Worm (Caenorhabditis elegans): Measurements from ENCODE around the gene F47B10.3.

The F47B10.3 gene

DNA sequence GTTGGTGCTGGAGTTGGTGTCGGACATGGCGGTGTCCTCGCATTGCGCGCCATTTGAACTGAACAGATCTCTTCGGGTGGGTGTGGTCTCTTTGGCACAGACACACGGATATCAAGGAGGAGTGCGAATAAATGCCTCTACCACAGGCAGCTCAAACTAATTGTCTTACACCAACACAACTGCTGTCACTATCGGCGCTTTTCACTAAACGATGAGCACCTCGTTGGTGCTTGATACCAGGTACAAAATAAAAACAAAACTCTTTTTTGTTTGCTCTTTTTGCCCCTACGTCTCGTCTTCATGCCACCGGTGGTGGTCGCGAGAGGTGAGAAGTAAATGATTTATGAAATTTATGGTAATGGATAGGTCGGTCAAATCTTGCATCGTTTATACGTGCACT, 18.7 kb downstream of the F47B10.3 start, which contains the start of gene F47B10.8:
F47B10.8 (minus strand) TSS at position 101 of the 400 bp plus-strand sequence.
- TF ChIP-seq lsy-12 (tag; optimal IDR thresholded peaks at IDR 0.05) (no peak), ceh-28 (tag; optimal IDR thresholded peaks at IDR 0.05) (no peak), ama-1 (optimal IDR thresholded peaks at IDR 0.05) (no peak), tbx-2 (tag; optimal IDR thresholded peaks at IDR 0.05) (no peak), nhr-28 (tag; optimal IDR thresholded peaks at IDR 0.05) (no peak), ztf-4 (tag; optimal IDR thresholded peaks at IDR 0.05) (no peak), aly-2 (tag; optimal IDR thresholded peaks at IDR 0.05) (no peak), elt-1 (tag; optimal IDR thresholded peaks at IDR 0.05) (no peak), pha-4 (tag; optimal IDR thresholded peaks at IDR 0.05) (no peak), nhr-23 (tag; optimal IDR thresholded peaks at IDR 0.05) (no peak), pqm-1 (tag; optimal IDR thresholded peaks at IDR 0.05) (no peak), fos-1 (tag; optimal IDR thresholded peaks at IDR 0.05) (no peak), R02D3.7 (tag; optimal IDR thresholded peaks at IDR 0.05) (no peak)

DNA sequence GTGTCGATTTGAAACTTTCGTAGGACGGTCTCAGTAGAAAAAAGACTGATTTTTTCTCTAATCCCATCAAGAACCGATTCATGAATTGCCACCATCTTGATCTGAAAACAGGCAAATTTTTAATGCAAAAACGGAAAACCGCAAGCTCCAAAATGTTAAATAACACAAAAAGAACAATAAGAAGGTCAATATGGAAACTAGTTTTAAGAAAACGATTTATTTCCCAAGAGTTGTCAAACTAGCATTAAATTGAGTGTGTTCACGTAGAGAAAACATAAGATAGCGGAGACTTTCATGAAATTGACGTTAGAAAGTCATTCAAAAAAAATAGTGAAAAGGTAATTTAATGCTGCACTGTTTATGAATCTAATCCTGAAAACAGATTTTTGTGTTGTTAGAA, 22.0 kb downstream of the F47B10.3 start, which contains the start of gene F47B10.9:
F47B10.9 (minus strand) TSS at position 101 of the 400 bp plus-strand sequence.
- no peak for TF ChIP-seq unc-39 (tag; optimal IDR thresholded peaks at IDR 0.05)
- no peak for TF ChIP-seq lsy-12 (tag; optimal IDR thresholded peaks at IDR 0.05)
- TF ChIP-seq elt-1 (tag; optimal IDR thresholded peaks at IDR 0.05): no peak
- no peak for TF ChIP-seq nhr-237 (tag; optimal IDR thresholded peaks at IDR 0.05)
- TF ChIP-seq ceh-28 (tag; optimal IDR thresholded peaks at IDR 0.05): no peak
- TF ChIP-seq nhr-76 (tag; optimal IDR thresholded peaks at IDR 0.05): no peak
- TF ChIP-seq daf-12 (tag; optimal IDR thresholded peaks at IDR 0.05): no peak
- no peak for TF ChIP-seq egl-27 (tag; optimal IDR thresholded peaks at IDR 0.05)
- TF ChIP-seq aly-2 (tag; optimal IDR thresholded peaks at IDR 0.05): no peak
- TF ChIP-seq fkh-2 (tag; optimal IDR thresholded peaks at IDR 0.05): no peak
- TF ChIP-seq R02D3.7 (tag; optimal IDR thresholded peaks at IDR 0.05): no peak
- TF ChIP-seq ceh-9 (tag; optimal IDR thresholded peaks at IDR 0.05): no peak
- no peak for TF ChIP-seq ceh-82 (tag; optimal IDR thresholded peaks at IDR 0.05)
- no peak for TF ChIP-seq sea-2 (GFP tag; optimal IDR thresholded peaks at IDR 0.05)
- no peak for TF ChIP-seq skn-1 (tag; optimal IDR thresholded peaks at IDR 0.05)
- no peak for TF ChIP-seq egl-5 (tag; optimal IDR thresholded peaks at IDR 0.05)
- TF ChIP-seq hmg-11 (tag; optimal IDR thresholded peaks at IDR 0.05): no peak
- no peak for TF ChIP-seq ceh-16 (tag; optimal IDR thresholded peaks at IDR 0.05)
- TF ChIP-seq snpc-4 (tag; optimal IDR thresholded peaks at IDR 0.05): no peak

DNA sequence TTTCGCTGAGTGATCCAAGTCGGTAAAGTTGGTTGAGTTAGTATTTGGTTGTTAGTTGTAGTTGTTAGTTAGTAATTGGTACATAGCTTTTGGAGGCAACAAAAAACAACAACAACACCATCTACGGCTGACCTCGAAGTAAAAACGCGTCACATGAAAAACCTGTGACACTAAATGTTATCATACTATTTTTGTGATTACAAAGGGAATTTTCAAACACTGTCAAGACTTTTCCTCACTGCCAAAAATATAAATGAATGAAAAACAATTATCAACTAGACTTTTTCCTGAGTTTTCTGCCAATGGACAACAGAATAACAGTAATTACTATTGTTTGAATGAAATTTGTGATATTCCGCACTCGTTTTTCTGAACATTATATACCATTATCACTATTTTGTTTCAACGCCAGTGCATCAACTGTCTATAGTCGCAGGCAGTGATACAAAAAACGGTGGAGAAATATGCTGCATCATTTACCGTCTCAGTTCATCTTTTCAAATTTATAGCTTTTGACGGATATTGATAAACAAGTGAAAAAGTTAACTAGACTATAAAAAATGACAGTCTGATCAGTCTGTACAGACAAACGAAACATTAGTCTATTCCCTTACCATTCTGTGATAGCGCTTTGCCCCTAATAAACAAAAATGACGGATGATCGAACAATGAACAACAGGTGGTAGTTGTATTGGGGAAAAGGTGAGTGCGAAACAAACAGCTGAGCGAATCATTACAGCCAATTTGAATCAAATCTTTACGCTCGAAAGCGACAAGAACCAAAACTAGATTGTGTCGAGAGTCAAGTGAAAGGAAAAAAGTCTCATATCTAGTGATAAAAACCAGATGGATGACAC, 22.7 kb downstream of the F47B10.3 start:
- TF ChIP-seq egl-27 (tag; optimal IDR thresholded peaks at IDR 0.05) (no peak), daf-12 (tag; optimal IDR thresholded peaks at IDR 0.05) (no peak), ztf-11 (tag; optimal IDR thresholded peaks at IDR 0.05) (no peak), ztf-4 (tag; optimal IDR thresholded peaks at IDR 0.05) (no peak), elt-2 (tag; optimal IDR thresholded peaks at IDR 0.05) (peak; percentile 61)

DNA sequence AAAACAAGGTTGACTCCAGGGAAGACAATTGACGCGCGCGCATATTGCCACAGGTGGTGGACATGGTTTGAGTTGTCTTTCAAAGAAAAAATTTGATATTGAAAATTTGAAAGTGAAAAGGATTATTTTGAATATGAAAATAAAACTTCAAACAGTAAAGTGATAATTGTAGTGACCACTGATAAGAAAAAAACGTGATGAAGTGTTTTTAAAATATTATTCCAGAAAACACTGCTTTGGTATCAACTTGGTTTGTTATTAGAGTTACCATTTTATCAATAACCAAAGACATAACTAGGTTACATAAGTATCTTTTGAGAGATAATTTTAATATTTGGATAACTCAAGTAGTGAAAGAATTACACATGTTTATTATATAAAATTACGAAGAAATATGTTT, 24.2 kb downstream of the F47B10.3 start:
- TF ChIP-seq pha-4 (tag; optimal IDR thresholded peaks at IDR 0.05) (peak; percentile 55), elt-2 (tag; optimal IDR thresholded peaks at IDR 0.05) (peak; percentile 44), nhr-23 (tag; optimal IDR thresholded peaks at IDR 0.05) (no peak)

DNA sequence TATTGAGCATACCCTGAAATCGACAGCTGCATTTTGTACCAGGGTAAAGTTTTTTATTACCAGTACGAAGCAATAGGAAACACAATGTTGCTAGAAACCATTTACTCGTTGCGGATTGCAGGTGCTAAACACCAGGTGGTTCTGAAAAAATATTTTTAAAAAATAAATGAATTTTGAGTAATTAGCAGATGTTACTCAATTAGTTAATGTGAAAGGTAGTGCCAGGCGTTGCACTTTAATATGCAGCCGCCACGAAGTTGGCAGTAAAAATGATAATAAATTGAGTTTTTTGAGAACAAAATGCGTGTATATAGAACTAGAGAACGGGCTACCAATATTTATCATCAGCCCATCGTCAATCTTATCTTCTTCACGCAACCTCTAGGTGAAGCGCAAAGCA, 27.6 kb downstream of the F47B10.3 start, which contains the start of gene nstp-9:
nstp-9 (minus strand) TSS at position 101 of the 400 bp plus-strand sequence.
- no peak for TF ChIP-seq ztf-11 (tag; optimal IDR thresholded peaks at IDR 0.05)
- TF ChIP-seq daf-12 (tag; optimal IDR thresholded peaks at IDR 0.05): no peak
- TF ChIP-seq ztf-4 (tag; optimal IDR thresholded peaks at IDR 0.05): no peak
- TF ChIP-seq nhr-28 (tag; optimal IDR thresholded peaks at IDR 0.05): no peak
- TF ChIP-seq egl-27 (tag; optimal IDR thresholded peaks at IDR 0.05): no peak
- no peak for TF ChIP-seq ama-1 (optimal IDR thresholded peaks at IDR 0.05)
- no peak for TF ChIP-seq nhr-23 (tag; optimal IDR thresholded peaks at IDR 0.05)
- TF ChIP-seq ceh-28 (tag; optimal IDR thresholded peaks at IDR 0.05): no peak
- no peak for TF ChIP-seq snpc-4 (tag; optimal IDR thresholded peaks at IDR 0.05)
- no peak for TF ChIP-seq zag-1 (tag; optimal IDR thresholded peaks at IDR 0.05)
- no peak for TF ChIP-seq lsy-12 (tag; optimal IDR thresholded peaks at IDR 0.05)
- TF ChIP-seq nfya-1 (tag; optimal IDR thresholded peaks at IDR 0.05; ENCODE audit: insufficient read depth): no peak
- TF ChIP-seq elt-3 (tag; optimal IDR thresholded peaks at IDR 0.05): no peak
- no peak for TF ChIP-seq nhr-11 (tag; optimal IDR thresholded peaks at IDR 0.05)
- no peak for TF ChIP-seq nhr-25 (tag; optimal IDR thresholded peaks at IDR 0.05)
- TF ChIP-seq sea-2 (GFP tag; optimal IDR thresholded peaks at IDR 0.05): no peak
- TF ChIP-seq nhr-67 (tag; optimal IDR thresholded peaks at IDR 0.05): no peak
- no peak for TF ChIP-seq fkh-2 (tag; optimal IDR thresholded peaks at IDR 0.05)
- TF ChIP-seq nhr-43 (tag; optimal IDR thresholded peaks at IDR 0.05; ENCODE audit: poor library complexity, severe bottlenecking): no peak

Data from whole organism, L3 larva.